Worm (Caenorhabditis elegans) whole organism, L1 larva: ENCODE measurements around the gene Y53C12A.11.

Experiments used
- C04F5.9 ChIP-seq: sonication (generic microtip); optimal IDR thresholded peaks from 2 replicates; lab custom pipeline; 2016; ENCODE audit warnings: missing genetic modification characterization, missing compliant biosample characterization
- C16A3.4 ChIP-seq: fragments of 150-350 bp; optimal IDR thresholded peaks from 2 replicates; lab custom pipeline; 2014; ENCODE audit warnings: missing biosample characterization, missing genetic modification characterization
- Y116A8C.19 ChIP-seq: sonication (generic microtip); optimal IDR thresholded peaks from 2 replicates; lab custom pipeline; 2016; ENCODE audit warnings: missing compliant biosample characterization, missing genetic modification characterization, borderline replicate concordance
- aha-1 ChIP-seq: fragments of 150-350 bp; optimal IDR thresholded peaks from 2 replicates; lab custom pipeline; 2014; ENCODE audit warnings: missing biosample characterization, missing genetic modification characterization
- alr-1 ChIP-seq: fragments of 200-800 bp; sonication (Bioruptor generic); optimal IDR thresholded peaks from 2 replicates; lab custom pipeline; 2018; ENCODE audit warnings: borderline replicate concordance, mild to moderate bottlenecking, missing genetic modification characterization, missing compliant biosample characterization
- aly-2 ChIP-seq: fragments of 150-350 bp; optimal IDR thresholded peaks from 2 replicates; lab custom pipeline; 2014; ENCODE audit warnings: missing biosample characterization, missing genetic modification characterization
- ama-1 ChIP-seq: fragments of 150-350 bp; optimal IDR thresholded peaks from 2 replicates; lab custom pipeline; 2014
- blmp-1 ChIP-seq: fragments of 150-350 bp; optimal IDR thresholded peaks from 2 replicates; lab custom pipeline; 2014; ENCODE audit warnings: missing biosample characterization, missing genetic modification characterization
- ceh-63 ChIP-seq: fragments of 200-800 bp; sonication (Bioruptor generic); optimal IDR thresholded peaks from 2 replicates; lab custom pipeline; 2018; ENCODE audit warnings: mild to moderate bottlenecking, missing genetic modification characterization, missing compliant biosample characterization
- ceh-8 ChIP-seq: fragments of 200-800 bp; sonication (Bioruptor generic); optimal IDR thresholded peaks from 2 replicates; lab custom pipeline; 2018; ENCODE audit warnings: mild to moderate bottlenecking, missing genetic modification characterization, moderate library complexity, missing compliant biosample characterization
- ceh-88 ChIP-seq: fragments of 200-800 bp; sonication (Bioruptor generic); IDR thresholded peaks from 2 replicates; pipeline ENCODE4 v1.3.6; 2022; ENCODE audit warnings: missing genetic modification characterization, missing compliant biosample characterization
- ceh-90 ChIP-seq: sonication (generic microtip); optimal IDR thresholded peaks from 2 replicates; lab custom pipeline; 2016; ENCODE audit warnings: missing genetic modification characterization, missing compliant biosample characterization
- ces-1 ChIP-seq: fragments of 150-350 bp; optimal IDR thresholded peaks from 2 replicates; lab custom pipeline; 2014; ENCODE audit warnings: missing biosample characterization, missing genetic modification reagents, missing genetic modification characterization
- dpl-1 ChIP-seq, 3 experiments: fragments of 150-350 bp in 2 of 3; sonication (generic microtip) in 1 of 3; optimal IDR thresholded peaks; 2 replicates each; lab custom pipeline; 2014 to 2017; ENCODE audit warnings: missing biosample characterization in 3 of 3, missing genetic modification characterization in 3 of 3, missing genetic modification reagents in 3 of 3
- dsc-1 ChIP-seq: sonication (generic microtip); optimal IDR thresholded peaks from 2 replicates; lab custom pipeline; 2016; ENCODE audit warnings: mild to moderate bottlenecking, missing genetic modification characterization, missing compliant biosample characterization
- efl-1 ChIP-seq, 4 experiments: fragments of 150-350 bp; optimal IDR thresholded peaks in 3 of 4; peaks in 1 of 4; 1 replicate in 1 of 4; 2 replicates in 3 of 4; lab custom pipeline; 2014; ENCODE audit warnings: missing biosample characterization in 2 of 4, missing genetic modification characterization in 2 of 4, missing genetic modification reagents in 2 of 4
- egl-27 ChIP-seq, 2 experiments: fragments of 150-350 bp in 1 of 2; sonication (generic microtip); optimal IDR thresholded peaks; 3 replicates each; lab custom pipeline; 2017 to 2018; ENCODE audit warnings: missing biosample characterization in 2 of 2, missing genetic modification characterization in 2 of 2, missing genetic modification reagents in 2 of 2
- elt-2 ChIP-seq: sonication (generic microtip); optimal IDR thresholded peaks from 2 replicates; lab custom pipeline; 2016; ENCODE audit warnings: missing genetic modification characterization, mild to moderate bottlenecking, inconsistent platforms, missing compliant biosample characterization, missing genetic modification reagents
- ets-5 ChIP-seq: fragments of 200-800 bp; sonication (Bioruptor generic); IDR thresholded peaks from 2 replicates; pipeline ENCODE4 v1.3.6; 2022; ENCODE audit warnings: missing genetic modification characterization, missing compliant biosample characterization
- grh-1 ChIP-seq: fragments of 200-800 bp; sonication (Bioruptor generic); IDR thresholded peaks from 2 replicates; pipeline ENCODE4 v1.3.6; 2022; ENCODE audit warnings: missing genetic modification reagents, missing genetic modification characterization, missing compliant biosample characterization
- hpl-2 ChIP-seq: fragments of 150-350 bp; optimal IDR thresholded peaks from 2 replicates; lab custom pipeline; 2014; ENCODE audit warnings: missing biosample characterization, missing genetic modification reagents, missing genetic modification characterization
- isw-1 ChIP-seq: fragments of 200-800 bp; sonication (Bioruptor generic); IDR thresholded peaks from 2 replicates; pipeline ENCODE4 v1.3.6; 2022; ENCODE audit warnings: missing genetic modification characterization, missing compliant biosample characterization
- jun-1 ChIP-seq: fragments of 150-350 bp; optimal IDR thresholded peaks from 2 replicates; lab custom pipeline; 2014; ENCODE audit warnings: missing biosample characterization, missing genetic modification reagents, missing genetic modification characterization
- lin-13 ChIP-seq: fragments of 150-350 bp; optimal IDR thresholded peaks from 2 replicates; lab custom pipeline; 2014; ENCODE audit warnings: missing biosample characterization, missing genetic modification reagents, missing genetic modification characterization
- lin-15B ChIP-seq: fragments of 150-350 bp; sonication (generic microtip); optimal IDR thresholded peaks from 3 replicates; lab custom pipeline; 2014; ENCODE audit warnings: missing biosample characterization, missing genetic modification characterization
- lin-35 ChIP-seq, 2 experiments: fragments of 150-350 bp; optimal IDR thresholded peaks; 2 replicates each; lab custom pipeline; 2014; ENCODE audit warnings: missing biosample characterization in 2 of 2, missing genetic modification characterization in 2 of 2, missing genetic modification reagents in 2 of 2
- lin-39 ChIP-seq: fragments of 150-350 bp; optimal IDR thresholded peaks from 2 replicates; lab custom pipeline; 2014; ENCODE audit warnings: missing biosample characterization, missing genetic modification reagents, missing genetic modification characterization
- lsy-2 ChIP-seq, 2 experiments: fragments of 150-350 bp; optimal IDR thresholded peaks; 2 replicates each; lab custom pipeline; 2014; ENCODE audit warnings: missing biosample characterization in 2 of 2, missing genetic modification characterization in 2 of 2
- mdl-1 ChIP-seq, 2 experiments: fragments of 150-350 bp; optimal IDR thresholded peaks; 2 replicates each; lab custom pipeline; 2014 to 2017; ENCODE audit warnings: missing biosample characterization in 2 of 2, missing genetic modification characterization in 2 of 2, inconsistent platforms in 1 of 2
- mef-2 ChIP-seq: fragments of 150-350 bp; optimal IDR thresholded peaks from 2 replicates; lab custom pipeline; 2014; ENCODE audit warnings: missing biosample characterization, missing genetic modification characterization
- mep-1 ChIP-seq: fragments of 150-350 bp; optimal IDR thresholded peaks from 2 replicates; lab custom pipeline; 2014; ENCODE audit warnings: missing biosample characterization, missing genetic modification characterization
- nhr-12 ChIP-seq: sonication (generic microtip); optimal IDR thresholded peaks from 2 replicates; lab custom pipeline; 2017; ENCODE audit warnings: missing biosample characterization, missing genetic modification characterization
- nhr-28 ChIP-seq: fragments of 150-350 bp; optimal IDR thresholded peaks from 2 replicates; lab custom pipeline; 2014; ENCODE audit warnings: missing biosample characterization, missing genetic modification characterization
- nhr-47 ChIP-seq: sonication (generic microtip); optimal IDR thresholded peaks from 2 replicates; lab custom pipeline; 2016; ENCODE audit warnings: mild to moderate bottlenecking, missing genetic modification characterization, moderate library complexity, missing compliant biosample characterization
- nhr-71 ChIP-seq: sonication (generic microtip); optimal IDR thresholded peaks from 2 replicates; lab custom pipeline; 2016; ENCODE audit warnings: mild to moderate bottlenecking, missing genetic modification characterization, moderate library complexity, missing compliant biosample characterization
- nhr-77 ChIP-seq: fragments of 150-350 bp; optimal IDR thresholded peaks from 2 replicates; lab custom pipeline; 2014; ENCODE audit warnings: missing biosample characterization, missing genetic modification characterization
- nhr-84 ChIP-seq: sonication (generic microtip); optimal IDR thresholded peaks from 2 replicates; lab custom pipeline; 2017; ENCODE audit warnings: missing biosample characterization, missing genetic modification characterization
- nhr-85 ChIP-seq: sonication (generic microtip); peaks from one replicate; lab custom pipeline; 2016; ENCODE audit warnings: missing genetic modification characterization, inconsistent platforms, missing compliant biosample characterization
- pax-3 ChIP-seq: fragments of 200-800 bp; sonication (Bioruptor generic); optimal IDR thresholded peaks from 2 replicates; lab custom pipeline; 2018; ENCODE audit warnings: mild to moderate bottlenecking, missing genetic modification characterization, moderate library complexity, missing compliant biosample characterization
- pqm-1 ChIP-seq: sonication (generic microtip); optimal IDR thresholded peaks from 3 replicates; lab custom pipeline; 2017; ENCODE audit warnings: missing biosample characterization, missing genetic modification characterization
- rnt-1 ChIP-seq: sonication (generic microtip); optimal IDR thresholded peaks from 2 replicates; lab custom pipeline; 2016; ENCODE audit warnings: mild to moderate bottlenecking, missing genetic modification characterization, moderate library complexity, missing compliant biosample characterization
- skn-1 ChIP-seq: fragments of 150-350 bp; optimal IDR thresholded peaks from 2 replicates; lab custom pipeline; 2014; ENCODE audit warnings: missing biosample characterization, missing genetic modification characterization
- snu-23 ChIP-seq: sonication (generic microtip); optimal IDR thresholded peaks from 2 replicates; lab custom pipeline; 2016; ENCODE audit warnings: missing genetic modification characterization, missing compliant biosample characterization
- sox-4 ChIP-seq: sonication (generic microtip); optimal IDR thresholded peaks from 2 replicates; lab custom pipeline; 2016; ENCODE audit warnings: missing genetic modification characterization, missing compliant biosample characterization
- sptf-1 ChIP-seq: fragments of 150-350 bp; optimal IDR thresholded peaks from 2 replicates; lab custom pipeline; 2014; ENCODE audit warnings: missing biosample characterization, missing genetic modification characterization
- sup-37 ChIP-seq: fragments of 200-800 bp; sonication (Bioruptor generic); optimal IDR thresholded peaks from 2 replicates; lab custom pipeline; 2018; ENCODE audit warnings: mild to moderate bottlenecking, missing genetic modification characterization, missing compliant biosample characterization
- swsn-7 ChIP-seq: sonication (generic microtip); optimal IDR thresholded peaks from 2 replicates; lab custom pipeline; 2016; ENCODE audit warnings: missing genetic modification characterization, missing compliant biosample characterization
- tbx-2 ChIP-seq: sonication (generic microtip); optimal IDR thresholded peaks from 2 replicates; lab custom pipeline; 2016; ENCODE audit warnings: missing genetic modification characterization, missing compliant biosample characterization
- unc-30 ChIP-seq: sonication (generic microtip); optimal IDR thresholded peaks from 2 replicates; lab custom pipeline; 2017; ENCODE audit warnings: missing biosample characterization, missing genetic modification characterization
- unc-62 ChIP-seq: fragments of 150-350 bp; optimal IDR thresholded peaks from 2 replicates; lab custom pipeline; 2014; ENCODE audit warnings: missing biosample characterization, missing genetic modification reagents, missing genetic modification characterization
- unc-86 ChIP-seq: sonication (generic microtip); optimal IDR thresholded peaks from 2 replicates; lab custom pipeline; 2016; ENCODE audit warnings: missing genetic modification characterization, missing compliant biosample characterization
- vab-15 ChIP-seq: sonication (generic microtip); optimal IDR thresholded peaks from 2 replicates; lab custom pipeline; 2017; ENCODE audit warnings: missing genotype, mild to moderate bottlenecking, missing genetic modification characterization, missing compliant biosample characterization
- zag-1 ChIP-seq: fragments of 150-350 bp; optimal IDR thresholded peaks from 2 replicates; lab custom pipeline; 2014; ENCODE audit warnings: missing biosample characterization, missing genetic modification characterization
- ztf-11 ChIP-seq, 2 experiments: sonication (generic microtip); optimal IDR thresholded peaks; 2 replicates each; lab custom pipeline; 2016 to 2017; ENCODE audit warnings: missing genetic modification characterization in 2 of 2, missing biosample characterization in 1 of 2, missing compliant biosample characterization in 1 of 2

The Y53C12A.11 gene

DNA sequence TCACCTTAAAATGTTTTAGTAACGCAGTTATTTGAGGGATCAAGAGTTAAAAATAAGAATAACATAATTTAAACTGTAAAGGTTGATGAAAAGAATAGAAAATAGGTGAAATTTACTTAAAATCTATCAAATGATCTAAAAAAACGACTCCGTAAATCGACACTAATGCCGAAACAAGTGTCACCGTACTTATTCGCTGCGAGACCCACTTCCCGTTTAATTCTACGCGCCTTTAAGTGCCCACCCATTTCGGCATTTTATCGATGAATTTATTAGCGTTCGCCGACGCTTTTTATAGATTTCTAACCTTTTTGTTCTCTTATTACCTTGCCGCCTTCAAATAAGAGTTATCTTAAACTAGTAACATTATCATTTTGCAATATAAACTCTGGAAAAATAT is 27.6 kb upstream of the Y53C12A.11 start, which contains the start of the genes Y53C12B.1 and nos-3 (continued):
- peak; percentile 83 to 87 for TF ChIP-seq lin-35 (GFP tag; optimal IDR thresholded peaks at IDR 0.05; lab: Kevin White, UChicago)
- no peak for TF ChIP-seq aha-1 (tag; lab: Kevin White, UChicago)
- peak; percentile 61 for TF ChIP-seq mep-1 (tag; lab: Kevin White, UChicago)
- no peak for TF ChIP-seq nhr-12
- peak; percentile 59 for TF ChIP-seq jun-1 (tag; lab: Kevin White, UChicago)
- TF ChIP-seq aly-2 = peak; percentile 65
- no peak for TF ChIP-seq alr-1 (tag; lab: Kevin White, UChicago)
- peak; percentile 85 for TF ChIP-seq nhr-71
- no peak for TF ChIP-seq pqm-1
- no peak for TF ChIP-seq ceh-88 (GFP tag; lab: Robert Waterston, UW)
- TF ChIP-seq ets-5 (GFP tag; lab: Robert Waterston, UW) = no peak
- peak; percentile 57 for TF ChIP-seq dsc-1 (tag; lab: Kevin White, UChicago)
- TF ChIP-seq egl-27 (tag; optimal IDR thresholded peaks at IDR 0.05; lab: Kevin White, UChicago) = no peak
- no peak for TF ChIP-seq nhr-28 (tag; lab: Kevin White, UChicago)
- TF ChIP-seq grh-1 (GFP tag; lab: Robert Waterston, UW) = peak; percentile 63
- peak; percentile 87 to 89 for TF ChIP-seq efl-1 (optimal IDR thresholded peaks at IDR 0.05; lab: Kevin White, UChicago)
- peak; percentile 77 to 97 for TF ChIP-seq efl-1 (GFP tag; optimal IDR thresholded peaks at IDR 0.05 in 1 of 2; lab: Kevin White, UChicago)
- TF ChIP-seq isw-1 (GFP tag; lab: Robert Waterston, UW) = peak; percentile 89
- TF ChIP-seq zag-1 (tag; lab: Kevin White, UChicago) = no peak
- TF ChIP-seq unc-30 (tag; lab: Kevin White, UChicago) = no peak
- TF ChIP-seq ceh-63 (GFP tag; lab: Kevin White, UChicago) = no peak
- TF ChIP-seq skn-1 = peak; percentile 82
- no peak for TF ChIP-seq unc-62
- peak; percentile 22 for TF ChIP-seq ceh-8
- peak; percentile 83 for TF ChIP-seq rnt-1
- no peak for TF ChIP-seq sup-37
- no peak for TF ChIP-seq sptf-1 (tag; lab: Kevin White, UChicago)
- TF ChIP-seq lsy-2 (tag; optimal IDR thresholded peaks at IDR 0.05; lab: Kevin White, UChicago) = peak; percentile 99
- TF ChIP-seq pax-3 (tag; lab: Kevin White, UChicago) = peak; percentile 28
- peak; percentile 28 for TF ChIP-seq elt-2 (tag; lab: Kevin White, UChicago)
- no peak for TF ChIP-seq ceh-90 (tag; lab: Kevin White, UChicago)
- no peak for TF ChIP-seq nhr-84 (tag; lab: Kevin White, UChicago)
- no peak for TF ChIP-seq sox-4
- peak; percentile 89 for TF ChIP-seq snu-23 (GFP tag; lab: Kevin White, UChicago)
- no peak for TF ChIP-seq hpl-2 (GFP tag; lab: Kevin White, UChicago)
- TF ChIP-seq nhr-77 (tag; lab: Kevin White, UChicago) = peak; percentile 69
- TF ChIP-seq ama-1 (lab: Kevin White, UChicago) = no peak
- TF ChIP-seq mdl-1 (tag; optimal IDR thresholded peaks at IDR 0.05; lab: Kevin White, UChicago) = peak in 1 of 2 experiments; percentile 68
- TF ChIP-seq swsn-7 (tag; lab: Kevin White, UChicago) = peak; percentile 77
- peak; percentile 71 to 81 (median 78) for TF ChIP-seq dpl-1 (GFP tag; optimal IDR thresholded peaks at IDR 0.05; lab: Kevin White, UChicago)
- peak; percentile 57 for TF ChIP-seq lin-15B (tag; lab: Kevin White, UChicago)
- TF ChIP-seq C04F5.9 (tag; lab: Kevin White, UChicago) = peak; percentile 18
- TF ChIP-seq C16A3.4 (tag; lab: Kevin White, UChicago) = peak; percentile 90
- peak; percentile 80 for TF ChIP-seq nhr-47 (tag; lab: Kevin White, UChicago)
- peak; percentile 41 for TF ChIP-seq vab-15 (tag; lab: Kevin White, UChicago)
- TF ChIP-seq blmp-1 (tag; lab: Kevin White, UChicago) = peak; percentile 74
- TF ChIP-seq nhr-85 (tag; lab: Kevin White, UChicago) = peak; percentile 93
- TF ChIP-seq unc-86 (tag; lab: Kevin White, UChicago) = peak; percentile 71
- no peak for TF ChIP-seq ces-1 (GFP tag; lab: Kevin White, UChicago)
- no peak for TF ChIP-seq ztf-11 (tag; optimal IDR thresholded peaks at IDR 0.05; lab: Kevin White, UChicago)
- peak; percentile 55 for TF ChIP-seq lin-39
- TF ChIP-seq Y116A8C.19 (tag; lab: Kevin White, UChicago) = no peak
- no peak for TF ChIP-seq mef-2 (tag; lab: Kevin White, UChicago)
- peak; percentile 64 for TF ChIP-seq lin-13
- peak; percentile 75 for TF ChIP-seq tbx-2
